Fruit fly (Drosophila melanogaster): ENCODE data around the gene Pgant5.
A peak's percentile ranks its signal among the peaks of the same experiment; 100 is the strongest.

Pgant5 gene

dm6 chr2L:5059645-5060254 is 33.6 kb downstream of the Pgant5 start, which contains the start of gene Rpn11 (continued):
- TF ChIP-seq CG3065 (GFP tag; optimal IDR thresholded peaks at IDR 0.05) (no peak), sug (tag; optimal IDR thresholded peaks at IDR 0.05) (peak; percentile 78), lilli (GFP tag; optimal IDR thresholded peaks at IDR 0.05) (peak; percentile 59), hb (GFP tag; IDR thresholded peaks at IDR 0.05; ENCODE audit: partially characterized antibody) (no peak), mld (GFP tag; IDR thresholded peaks at IDR 0.05; ENCODE audit: partially characterized antibody) (no peak), Meics (GFP tag; optimal IDR thresholded peaks at IDR 0.05) (peak; percentile 64), ato (GFP tag; IDR thresholded peaks at IDR 0.05; ENCODE audit: partially characterized antibody) (no peak), CG3847 (GFP tag; IDR thresholded peaks at IDR 0.05) (peak; percentile 58), Ptx1 (GFP tag; IDR thresholded peaks at IDR 0.05) (peak; percentile 58), B-H1 (GFP tag; IDR thresholded peaks at IDR 0.05) (peak; percentile 41; the same call in 1 of the 3 replicates), CG18599 (GFP tag; optimal IDR thresholded peaks at IDR 0.05) (peak; percentile 67), CG4617 (GFP tag; optimal IDR thresholded peaks at IDR 0.05; ENCODE audit: borderline replicate concordance) (peak; percentile 54), CG17612 (GFP tag; IDR thresholded peaks at IDR 0.05) (no peak), CG30020 (tag; optimal IDR thresholded peaks at IDR 0.05) (peak; percentile 65), CG3995 (GFP tag; optimal IDR thresholded peaks at IDR 0.05) (peak; percentile 39), grn (GFP tag; optimal IDR thresholded peaks at IDR 0.05) (no peak), CG18764 (GFP tag; optimal IDR thresholded peaks at IDR 0.05) (peak; percentile 28), CG16779 (GFP tag; IDR thresholded peaks at IDR 0.05) (no peak), croc (GFP tag; conservative IDR thresholded peaks at IDR 0.05) (peak; percentile 21; the same call in 1 of the 3 replicates), p53 (GFP tag; optimal IDR thresholded peaks at IDR 0.05) (no peak), CG9932 (GFP tag; IDR thresholded peaks at IDR 0.05) (peak; percentile 63), CG11398 (GFP tag; optimal IDR thresholded peaks at IDR 0.05) (peak; percentile 15), Sin3A (optimal IDR thresholded peaks at IDR 0.05) (peak; percentile 6), CG17186 (GFP tag; optimal IDR thresholded peaks at IDR 0.05) (no peak), CG14441 (GFP tag; IDR thresholded peaks at IDR 0.05) (peak; percentile 14; the same call in 1 of the 2 replicates), esg (GFP tag; conservative IDR thresholded peaks at IDR 0.05) (peak; percentile 39), Doc2 (GFP tag; IDR thresholded peaks at IDR 0.05) (no peak), CG10565 (GFP tag; optimal IDR thresholded peaks at IDR 0.05) (no peak), ac (GFP tag; optimal IDR thresholded peaks at IDR 0.05) (no peak), Dref (GFP tag; IDR thresholded peaks at IDR 0.05) (peak; percentile 77), CG3407 (GFP tag; optimal IDR thresholded peaks at IDR 0.05) (peak; percentile 11), slp2 (GFP tag; optimal IDR thresholded peaks at IDR 0.05) (no peak), CG1529 (GFP tag; optimal IDR thresholded peaks at IDR 0.05) (peak; percentile 22), CG10959 (GFP tag; IDR thresholded peaks at IDR 0.05) (no peak), CG17328 (GFP tag; IDR thresholded peaks at IDR 0.05) (no peak), CG7786 (GFP tag; optimal IDR thresholded peaks at IDR 0.05) (peak; percentile 29), CG8478 (optimal IDR thresholded peaks at IDR 0.05) (no peak), Asciz (GFP tag; optimal IDR thresholded peaks at IDR 0.05) (peak; percentile 15), CG9215 (GFP tag; IDR thresholded peaks at IDR 0.05) (peak; percentile 40; the same call in 1 of the 2 replicates), oc (tag; optimal IDR thresholded peaks at IDR 0.05) (no peak), CG15601 (tag; optimal IDR thresholded peaks at IDR 0.05) (peak; percentile 56), CHES-1-like (GFP tag; optimal IDR thresholded peaks at IDR 0.05) (peak; percentile 7), ems (GFP tag; optimal IDR thresholded peaks at IDR 0.05) (peak; percentile 13), bbx (GFP tag; IDR thresholded peaks at IDR 0.05; ENCODE audit: partially characterized antibody) (peak; percentile 26; the same call in 1 of the 2 replicates), gt (GFP tag; IDR thresholded peaks at IDR 0.05) (no peak), kni (GFP tag; optimal IDR thresholded peaks at IDR 0.05) (no peak), CG17802 (tag; optimal IDR thresholded peaks at IDR 0.05) (no peak), onecut (GFP tag; IDR thresholded peaks at IDR 0.05) (no peak), CG15479 (GFP tag; optimal IDR thresholded peaks at IDR 0.05) (no peak), NK7.1 (GFP tag; optimal IDR thresholded peaks at IDR 0.05) (no peak), Bdp1 (GFP tag; optimal IDR thresholded peaks at IDR 0.05) (peak; percentile 15)
